Worm (Caenorhabditis elegans) whole organism, early embryonic: ENCODE data around the gene R160.10.

ENCODE experiments used
- B0310.2 ChIP-seq: sonication (generic microtip); optimal IDR thresholded peaks from 2 replicates; lab custom pipeline; 2016; ENCODE audit warnings: mild to moderate bottlenecking, missing genetic modification characterization, missing compliant biosample characterization
- F13C5.2 ChIP-seq: sonication (generic microtip); optimal IDR thresholded peaks from 2 replicates; lab custom pipeline; 2017; ENCODE audit warnings: mild to moderate bottlenecking, missing genetic modification characterization, inconsistent platforms, missing compliant biosample characterization
- aly-1 ChIP-seq: sonication (generic microtip); optimal IDR thresholded peaks from 2 replicates; lab custom pipeline; 2016; ENCODE audit warnings: missing genetic modification characterization, missing compliant biosample characterization
- ama-1 ChIP-seq: fragments of 150-350 bp; optimal IDR thresholded peaks from 2 replicates; lab custom pipeline; 2014
- ceh-13 ChIP-seq: fragments of 200-800 bp; sonication (Bioruptor generic); optimal IDR thresholded peaks from 2 replicates; lab custom pipeline; 2018; ENCODE audit warnings: mild to moderate bottlenecking, missing genetic modification characterization, missing compliant biosample characterization
- ceh-36 ChIP-seq: sonication (generic microtip); optimal IDR thresholded peaks from 2 replicates; lab custom pipeline; 2016; ENCODE audit warnings: missing genetic modification characterization, inconsistent platforms, missing compliant biosample characterization
- flt-1 ChIP-seq: fragments of 200-800 bp; sonication (Bioruptor generic); IDR thresholded peaks from 2 replicates; pipeline ENCODE4 v1.3.6; 2022; ENCODE audit warnings: missing genetic modification characterization, missing compliant biosample characterization
- hmbx-1 ChIP-seq: sonication (generic microtip); optimal IDR thresholded peaks from 2 replicates; lab custom pipeline; 2016; ENCODE audit warnings: mild to moderate bottlenecking, missing genetic modification characterization, missing compliant biosample characterization
- scrt-1 ChIP-seq: fragments of 200-800 bp; sonication (Bioruptor generic); IDR thresholded peaks from 2 replicates; pipeline ENCODE4 v1.3.6; 2022; ENCODE audit warnings: missing genetic modification characterization, missing compliant biosample characterization
- sea-1 ChIP-seq: fragments of 200-800 bp; sonication (Bioruptor generic); conservative IDR thresholded peaks from 2 replicates; pipeline ENCODE4 v1.3.6; 2022; ENCODE audit warnings: missing genetic modification characterization, missing compliant biosample characterization
- tbx-11 ChIP-seq: fragments of 200-800 bp; sonication (Bioruptor generic); IDR thresholded peaks from 2 replicates; pipeline ENCODE4 v1.3.6; 2022; ENCODE audit warnings: missing genetic modification characterization, missing compliant biosample characterization
- tbx-37 ChIP-seq: fragments of 200-800 bp; sonication (Bioruptor generic); conservative IDR thresholded peaks from 2 replicates; pipeline ENCODE4 v1.3.6; 2022; ENCODE audit warnings: missing genetic modification reagents, missing genetic modification characterization, missing compliant biosample characterization

- no peak for TF ChIP-seq aly-1
- TF ChIP-seq hmbx-1 = no peak
- TF ChIP-seq sea-1 = no peak
- TF ChIP-seq ama-1 (lab: Kevin White, UChicago) = no peak
- TF ChIP-seq F13C5.2 (tag; lab: Kevin White, UChicago) = no peak
- TF ChIP-seq tbx-37 (GFP tag; lab: Robert Waterston, UW) = no peak
- no peak for TF ChIP-seq B0310.2 (tag; lab: Kevin White, UChicago)
- no peak for TF ChIP-seq scrt-1 (GFP tag; lab: Robert Waterston, UW)
- TF ChIP-seq flt-1 (GFP tag; lab: Robert Waterston, UW) = no peak
- no peak for TF ChIP-seq ceh-13 (GFP tag; lab: Kevin White, UChicago)
- no peak for TF ChIP-seq ceh-36 (tag; lab: Kevin White, UChicago)
- TF ChIP-seq tbx-11 (GFP tag; lab: Robert Waterston, UW) = no peak
These were observed 38.5 kb downstream of the R160.10 start, which contains the start of gene C24A8.5 for ce11 chrX:4328816-4329215.
